Fruit fly (Drosophila melanogaster) Kc167 (cell line): Measurements from ENCODE around the gene rumi.

Source experiments
- Sin3A ChIP-seq: fragments of >200 bp; optimal IDR thresholded peaks from 2 replicates; lab custom pipeline; 2018; ENCODE audit warnings: missing external identifiers
- insv ChIP-seq: fragments of >200 bp; optimal IDR thresholded peaks from 3 replicates; lab custom pipeline; 2018; ENCODE audit warnings: missing external identifiers

- TF ChIP-seq Sin3A (lab: Kevin White, UChicago) (no peak), insv (lab: Kevin White, UChicago) (no peak)
These were observed 15.7 kb upstream of the rumi start, which contains the start of gene Nepl15 for dm6 chr3R:22766072-22766471.
